Fruit fly (Drosophila melanogaster) whole organism, embryonic: Measurements from ENCODE around the gene CG15528.

Experiments used
- BtbVII ChIP-seq: fragments of 200-800 bp; sonication (Bioruptor generic); optimal IDR thresholded peaks from 3 replicates; lab custom pipeline; 2017; ENCODE audit warnings: missing biosample characterization, mild to moderate bottlenecking, missing genetic modification characterization
- CG10267 ChIP-seq: fragments of 200-800 bp; sonication (Bioruptor generic); optimal IDR thresholded peaks from 2 replicates; lab custom pipeline; 2018; ENCODE audit warnings: missing biosample characterization, mild to moderate bottlenecking, missing genetic modification characterization, moderate library complexity
- CG11456 ChIP-seq: fragments of 200-800 bp; sonication (Bioruptor generic); IDR thresholded peaks from 3 replicates; pipeline ENCODE4 v1.3.6; 2022; ENCODE audit warnings: missing biosample characterization, missing genetic modification characterization
- CG11695 ChIP-seq: fragments of 200-800 bp; sonication (Bioruptor generic); IDR thresholded peaks from 3 replicates; pipeline ENCODE4 v1.3.6; 2022; ENCODE audit warnings: missing biosample characterization, missing genetic modification characterization
- CG12299 ChIP-seq: fragments of 200-800 bp; sonication (Bioruptor generic); optimal IDR thresholded peaks from 2 replicates; lab custom pipeline; 2018; ENCODE audit warnings: missing biosample characterization, mild to moderate bottlenecking, missing genetic modification characterization
- CG12942 ChIP-seq: fragments of 200-800 bp; sonication (Bioruptor generic); optimal IDR thresholded peaks from 3 replicates; lab custom pipeline; 2016; ENCODE audit warnings: missing biosample characterization, missing genetic modification characterization
- CG13624 ChIP-seq: fragments of 200-800 bp; sonication (Bioruptor generic); optimal IDR thresholded peaks from 2 replicates; lab custom pipeline; 2016; ENCODE audit warnings: missing biosample characterization, missing genetic modification characterization
- CG13894 ChIP-seq: fragments of 200-800 bp; sonication (Bioruptor generic); optimal IDR thresholded peaks from 3 replicates; lab custom pipeline; 2018; ENCODE audit warnings: missing biosample characterization, mild to moderate bottlenecking, missing genetic modification characterization, moderate library complexity
- CG14667 ChIP-seq: fragments of 200-800 bp; sonication (Bioruptor generic); IDR thresholded peaks from 2 replicates; pipeline ENCODE4 v1.3.6; 2022; ENCODE audit warnings: missing biosample characterization, missing genetic modification characterization
- CG15011 ChIP-seq: fragments of 200-800 bp; sonication (Bioruptor generic); optimal IDR thresholded peaks from 3 replicates; lab custom pipeline; 2018; ENCODE audit warnings: missing biosample characterization, mild to moderate bottlenecking, missing genetic modification characterization
- CG1529 ChIP-seq: fragments of 200-800 bp; sonication (Bioruptor generic); optimal IDR thresholded peaks from 3 replicates; lab custom pipeline; 2018; ENCODE audit warnings: missing biosample characterization, missing genetic modification characterization
- CG1603 ChIP-seq: fragments of 200-800 bp; sonication (Bioruptor generic); optimal IDR thresholded peaks from 2 replicates; lab custom pipeline; 2019; ENCODE audit warnings: missing biosample characterization, mild to moderate bottlenecking, missing genetic modification characterization, moderate library complexity
- CG16813 ChIP-seq: fragments of 200-800 bp; sonication (Bioruptor generic); IDR thresholded peaks from 3 replicates; pipeline ENCODE4 v1.3.6; 2022; ENCODE audit warnings: missing biosample characterization, missing genetic modification characterization; ENCODE audit not compliant: partially characterized antibody
- CG17361 ChIP-seq: fragments of 200-800 bp; sonication (Bioruptor generic); IDR thresholded peaks from 3 replicates; pipeline ENCODE4 v1.3.6; 2022; ENCODE audit warnings: missing biosample characterization, missing genetic modification characterization
- CG17802 ChIP-seq: fragments of 200-800 bp; sonication (Bioruptor generic); optimal IDR thresholded peaks from 2 replicates; lab custom pipeline; 2018; ENCODE audit warnings: missing biosample characterization, mild to moderate bottlenecking, missing genetic modification characterization, moderate library complexity
- CG18764 ChIP-seq: fragments of 200-800 bp; sonication (Bioruptor generic); optimal IDR thresholded peaks from 3 replicates; lab custom pipeline; 2016; ENCODE audit warnings: missing biosample characterization, missing genetic modification characterization
- CG2712 ChIP-seq: fragments of 200-800 bp; optimal IDR thresholded peaks from 3 replicates; lab custom pipeline; 2019; ENCODE audit warnings: missing biosample characterization, mild to moderate bottlenecking, missing genetic modification characterization, moderate library complexity
- CG31224 ChIP-seq: fragments of 200-800 bp; sonication (Bioruptor generic); IDR thresholded peaks from 2 replicates; pipeline ENCODE4 v1.3.6; 2022; ENCODE audit warnings: missing biosample characterization, missing genetic modification characterization
- CG32532 ChIP-seq: fragments of 200-800 bp; sonication (Bioruptor generic); IDR thresholded peaks from 2 replicates; pipeline ENCODE4 v1.3.6; 2022; ENCODE audit warnings: missing biosample characterization, missing genetic modification characterization
- CG3407 ChIP-seq: fragments of 200-800 bp; sonication (Bioruptor generic); optimal IDR thresholded peaks from 2 replicates; lab custom pipeline; 2018; ENCODE audit warnings: missing biosample characterization, mild to moderate bottlenecking, missing genetic modification characterization
- CG4854 ChIP-seq: fragments of 200-800 bp; sonication (Bioruptor generic); optimal IDR thresholded peaks from 2 replicates; lab custom pipeline; 2016; ENCODE audit warnings: missing biosample characterization, missing genetic modification characterization, inconsistent platforms
- CG6654 ChIP-seq: fragments of 200-800 bp; sonication (Bioruptor generic); optimal IDR thresholded peaks from 2 replicates; lab custom pipeline; 2017; ENCODE audit warnings: missing biosample characterization, mild to moderate bottlenecking, missing genetic modification characterization
- CG6854 ChIP-seq: fragments of 200-800 bp; sonication (Bioruptor generic); optimal IDR thresholded peaks from 3 replicates; lab custom pipeline; 2017; ENCODE audit warnings: missing biosample characterization, mild to moderate bottlenecking, missing genetic modification characterization
- CG7357 ChIP-seq: fragments of 200-800 bp; sonication (Bioruptor generic); IDR thresholded peaks from 3 replicates; pipeline ENCODE4 v1.3.6; 2022; ENCODE audit warnings: missing biosample characterization, missing genetic modification characterization
- CG7839 ChIP-seq: fragments of 200-800 bp; sonication (Bioruptor generic); optimal IDR thresholded peaks from 3 replicates; lab custom pipeline; 2018; ENCODE audit warnings: missing biosample characterization, mild to moderate bottlenecking, missing genetic modification characterization, moderate library complexity
- CG7963 ChIP-seq: fragments of 200-800 bp; sonication (Bioruptor generic); IDR thresholded peaks from 3 replicates; pipeline ENCODE4 v1.3.6; 2022; ENCODE audit warnings: missing biosample characterization, missing genetic modification characterization; ENCODE audit not compliant: partially characterized antibody
- Ets65A ChIP-seq: fragments of 200-800 bp; sonication (Bioruptor generic); peaks from one replicate; lab custom pipeline; 2016; ENCODE audit warnings: missing biosample characterization, missing genetic modification characterization
- Fer2 ChIP-seq: fragments of 200-800 bp; sonication (Bioruptor generic); optimal IDR thresholded peaks from 2 replicates; lab custom pipeline; 2018; ENCODE audit warnings: missing biosample characterization, mild to moderate bottlenecking, missing genetic modification characterization, moderate library complexity
- H2.0 ChIP-seq: fragments of 200-800 bp; sonication (Bioruptor generic); IDR thresholded peaks from 2 replicates; pipeline ENCODE4 v1.3.6; 2022; ENCODE audit warnings: missing biosample characterization, missing genetic modification characterization
- Poxn ChIP-seq: fragments of 200-800 bp; sonication (Bioruptor generic); IDR thresholded peaks from 2 replicates; pipeline ENCODE4 v1.3.6; 2022; ENCODE audit warnings: missing biosample characterization, missing genetic modification characterization
- Ravus ChIP-seq: fragments of 200-800 bp; sonication (Bioruptor generic); IDR thresholded peaks from 2 replicates; pipeline ENCODE4 v1.3.6; 2022; ENCODE audit warnings: missing biosample characterization, missing genetic modification characterization
- Sox100B ChIP-seq: fragments of 200-800 bp; sonication (Bioruptor generic); optimal IDR thresholded peaks from 3 replicates; lab custom pipeline; 2018; ENCODE audit warnings: missing biosample characterization, mild to moderate bottlenecking, missing genetic modification characterization
- Vsx1 ChIP-seq: fragments of 200-800 bp; sonication (Bioruptor generic); optimal IDR thresholded peaks from 2 replicates; lab custom pipeline; 2017; ENCODE audit warnings: missing biosample characterization, mild to moderate bottlenecking, missing genetic modification characterization, missing genetic modification reagents
- bowl ChIP-seq: fragments of 200-800 bp; sonication (Bioruptor generic); IDR thresholded peaks from 2 replicates; pipeline ENCODE4 v1.3.6; 2022; ENCODE audit warnings: missing biosample characterization, missing genetic modification characterization
- cad ChIP-seq: fragments of >200 bp; optimal IDR thresholded peaks from 2 replicates; lab custom pipeline; 2017; ENCODE audit warnings: missing biosample characterization, missing genetic modification characterization
- crc ChIP-seq: fragments of 200-800 bp; sonication (Bioruptor generic); optimal IDR thresholded peaks from 2 replicates; lab custom pipeline; 2016; ENCODE audit warnings: missing biosample characterization, missing genetic modification characterization
- crp ChIP-seq, 2 experiments: fragments of 200-800 bp; sonication (Bioruptor generic); optimal IDR thresholded peaks; 2 replicates in 1 of 2; 3 replicates in 1 of 2; lab custom pipeline; 2017; ENCODE audit warnings: missing biosample characterization in 2 of 2, missing genetic modification characterization in 2 of 2, mild to moderate bottlenecking in 1 of 2, moderate library complexity in 1 of 2
- danr ChIP-seq: fragments of 200-800 bp; sonication (Bioruptor generic); IDR thresholded peaks from 2 replicates; pipeline ENCODE4 v1.3.6; 2022; ENCODE audit warnings: missing biosample characterization, missing genetic modification characterization
- dati ChIP-seq: fragments of 200-800 bp; sonication (Bioruptor generic); IDR thresholded peaks from 2 replicates; pipeline ENCODE4 v1.3.6; 2022; ENCODE audit warnings: missing biosample characterization, missing genetic modification characterization
- emc ChIP-seq: fragments of 200-800 bp; sonication (Bioruptor generic); optimal IDR thresholded peaks from 2 replicates; lab custom pipeline; 2016; ENCODE audit warnings: missing biosample characterization, missing genetic modification characterization
- fd3F ChIP-seq: fragments of 200-800 bp; sonication (Bioruptor generic); optimal IDR thresholded peaks from 2 replicates; lab custom pipeline; 2018; ENCODE audit warnings: missing biosample characterization, mild to moderate bottlenecking, missing genetic modification characterization, moderate library complexity
- gcm2 ChIP-seq: fragments of 200-800 bp; sonication (Bioruptor generic); optimal IDR thresholded peaks from 2 replicates; lab custom pipeline; 2016; ENCODE audit warnings: missing biosample characterization, missing genetic modification characterization
- gro ChIP-seq: fragments of 200-800 bp; sonication (Bioruptor generic); optimal IDR thresholded peaks from 2 replicates; lab custom pipeline; 2016; ENCODE audit warnings: missing biosample characterization, missing genetic modification characterization
- maf-S ChIP-seq: fragments of 200-800 bp; sonication (Bioruptor generic); optimal IDR thresholded peaks from 2 replicates; lab custom pipeline; 2016; ENCODE audit warnings: missing biosample characterization, missing genetic modification characterization
- mirr ChIP-seq: fragments of 200-800 bp; sonication (Bioruptor generic); optimal IDR thresholded peaks from 3 replicates; lab custom pipeline; 2018; ENCODE audit warnings: missing biosample characterization, mild to moderate bottlenecking, missing genetic modification characterization
- pho ChIP-seq: fragments of 200-800 bp; sonication (Bioruptor generic); optimal IDR thresholded peaks from 2 replicates; lab custom pipeline; 2016; ENCODE audit warnings: missing biosample characterization, missing genetic modification characterization
- salm ChIP-seq: fragments of 200-800 bp; sonication (Bioruptor generic); optimal IDR thresholded peaks from 2 replicates; lab custom pipeline; 2018; ENCODE audit warnings: missing biosample characterization, mild to moderate bottlenecking, missing genetic modification characterization
- sima ChIP-seq: fragments of 200-800 bp; sonication (Bioruptor generic); optimal IDR thresholded peaks from 2 replicates; lab custom pipeline; 2016; ENCODE audit warnings: missing biosample characterization, missing genetic modification characterization
- toy ChIP-seq: fragments of 200-800 bp; sonication (Bioruptor generic); IDR thresholded peaks from 2 replicates; pipeline ENCODE4 v1.3.6; 2022; ENCODE audit warnings: missing biosample characterization, missing genetic modification characterization
- twi ChIP-seq: fragments of 200-800 bp; optimal IDR thresholded peaks from 2 replicates; lab custom pipeline; 2019; ENCODE audit warnings: missing biosample characterization, mild to moderate bottlenecking, missing genetic modification characterization, moderate library complexity
- unc-4 ChIP-seq: fragments of 200-800 bp; sonication (Bioruptor generic); IDR thresholded peaks from 2 replicates; pipeline ENCODE4 v1.3.6; 2022; ENCODE audit warnings: missing biosample characterization, missing genetic modification characterization; ENCODE audit not compliant: partially characterized antibody
- yki ChIP-seq: fragments of >200 bp; optimal IDR thresholded peaks from 3 replicates; lab custom pipeline; 2018

CG15528 gene

dm6 chr3R:30061154-30061482, 9.2 kb upstream of the CG15528 start (continued):
- TF ChIP-seq CG4854 (GFP tag; lab: Kevin White, UChicago) (peak; percentile 80), pho (peak; percentile 46), CG6854 (GFP tag; lab: Kevin White, UChicago) (peak; percentile 86), CG31224 (GFP tag; lab: Robert Waterston, UW) (peak; percentile 71), CG17361 (peak; percentile 78), unc-4 (GFP tag; lab: Robert Waterston, UW) (no peak), CG16813 (GFP tag; lab: Robert Waterston, UW) (no peak), Ravus (GFP tag; lab: Robert Waterston, UW) (peak; percentile 72), salm (tag; lab: Kevin White, UChicago) (peak; percentile 79), CG1529 (GFP tag; lab: Kevin White, UChicago) (peak; percentile 63), CG13624 (peak; percentile 83), dati (GFP tag; lab: Robert Waterston, UW) (peak; percentile 83), gcm2 (GFP tag; lab: Kevin White, UChicago) (peak; percentile 19), CG1603 (peak; percentile 93), gro (GFP tag; lab: Kevin White, UChicago) (peak; percentile 1), cad (GFP tag; lab: Kevin White, UChicago) (no peak), CG15011 (peak; percentile 68), Ets65A (peak; percentile 94), Poxn (GFP tag; lab: Robert Waterston, UW) (no peak), crp (GFP tag; optimal IDR thresholded peaks at IDR 0.05; lab: Kevin White, UChicago) (peak in 1 of 2 experiments; percentile 2), maf-S (peak; percentile 68), BtbVII (GFP tag; lab: Kevin White, UChicago) (peak; percentile 76), twi (tag; lab: Kevin White, UChicago) (no peak), Vsx1 (GFP tag; lab: Kevin White, UChicago) (peak; percentile 47), emc (GFP tag; lab: Kevin White, UChicago) (peak; percentile 79), CG13894 (tag; lab: Kevin White, UChicago) (no peak), bowl (GFP tag; lab: Robert Waterston, UW) (peak; percentile 89), Fer2 (tag; lab: Kevin White, UChicago) (peak; percentile 63), CG11695 (GFP tag; lab: Robert Waterston, UW) (peak; percentile 86), toy (GFP tag; lab: Robert Waterston, UW) (0 out of 2 replicates have a peak, but pooled peaks have one; percentile 36), Sox100B (GFP tag; lab: Kevin White, UChicago) (peak; percentile 91), CG6654 (GFP tag; lab: Kevin White, UChicago) (peak; percentile 68), danr (GFP tag; lab: Robert Waterston, UW) (peak; percentile 85), CG32532 (peak; percentile 79), yki (no peak), CG18764 (peak; percentile 79), crc (GFP tag; lab: Kevin White, UChicago) (peak; percentile 82), sima (GFP tag; lab: Kevin White, UChicago) (peak; percentile 88), CG14667 (GFP tag; lab: Robert Waterston, UW) (peak; percentile 88), CG3407 (GFP tag; lab: Kevin White, UChicago) (peak; percentile 82), CG2712 (tag; lab: Kevin White, UChicago) (peak; percentile 87), fd3F (GFP tag; lab: Kevin White, UChicago) (peak; percentile 52), CG7963 (no peak), CG12942 (GFP tag; lab: Kevin White, UChicago) (peak; percentile 44), mirr (GFP tag; lab: Kevin White, UChicago) (peak; percentile 41), CG7357 (GFP tag; lab: Robert Waterston, UW) (peak; percentile 78), CG12299 (tag; lab: Kevin White, UChicago) (peak; percentile 48), CG11456 (peak; percentile 85), CG17802 (tag; lab: Kevin White, UChicago) (peak; percentile 82), CG7839 (tag; lab: Kevin White, UChicago) (peak; percentile 89), H2.0 (GFP tag; lab: Robert Waterston, UW) (peak; percentile 91), CG10267 (tag; lab: Kevin White, UChicago) (peak; percentile 87)
